Fruit fly (Drosophila melanogaster) whole organism, pupa: ENCODE results near the gene Nin.

Source experiments
- CG10348 ChIP-seq: fragments of 200-800 bp; sonication (Bioruptor generic); IDR thresholded peaks from 2 replicates; pipeline ENCODE4 v1.3.6; 2022; ENCODE audit warnings: missing biosample characterization, missing genetic modification characterization
- CG12605 ChIP-seq: fragments of 200-800 bp; sonication (Bioruptor generic); IDR thresholded peaks from 2 replicates; pipeline ENCODE4 v1.3.6; 2022; ENCODE audit warnings: missing biosample characterization, missing genetic modification characterization
- CG13204 ChIP-seq: fragments of 200-800 bp; sonication (Bioruptor generic); optimal IDR thresholded peaks from 2 replicates; lab custom pipeline; 2018; ENCODE audit warnings: missing biosample characterization, mild to moderate bottlenecking, missing genetic modification characterization, moderate library complexity
- CG14655 ChIP-seq: fragments of 200-800 bp; sonication (Bioruptor generic); optimal IDR thresholded peaks from 3 replicates; lab custom pipeline; 2017; ENCODE audit warnings: mild to moderate bottlenecking, missing biosample characterization, missing genetic modification reagents, missing genetic modification characterization
- CG15710 ChIP-seq: fragments of 200-800 bp; sonication (Bioruptor generic); optimal IDR thresholded peaks from 2 replicates; lab custom pipeline; 2018; ENCODE audit warnings: missing biosample characterization, mild to moderate bottlenecking, missing genetic modification characterization, moderate library complexity
- CG17806 ChIP-seq: fragments of 200-800 bp; sonication (Bioruptor generic); optimal IDR thresholded peaks from 2 replicates; lab custom pipeline; 2018; ENCODE audit warnings: missing biosample characterization, mild to moderate bottlenecking, missing genetic modification characterization, moderate library complexity
- CG32121 ChIP-seq: fragments of 200-800 bp; sonication (Bioruptor generic); IDR thresholded peaks from 2 replicates; pipeline ENCODE4 v1.3.6; 2022; ENCODE audit warnings: missing biosample characterization, missing genetic modification characterization
- CG34367 ChIP-seq: fragments of 200-800 bp; sonication (Bioruptor generic); optimal IDR thresholded peaks from 2 replicates; lab custom pipeline; 2018; ENCODE audit warnings: missing biosample characterization, mild to moderate bottlenecking, missing genetic modification characterization
- CG4496 ChIP-seq: fragments of 200-800 bp; sonication (Bioruptor generic); IDR thresholded peaks from 3 replicates; pipeline ENCODE4 v1.3.6; 2022; ENCODE audit warnings: missing biosample characterization, missing genetic modification characterization
- CG8159 ChIP-seq: fragments of 200-800 bp; sonication (Bioruptor generic); optimal IDR thresholded peaks from 3 replicates; lab custom pipeline; 2018; ENCODE audit warnings: missing biosample characterization, mild to moderate bottlenecking, missing genetic modification characterization, moderate library complexity
- CG8301 ChIP-seq: fragments of 200-800 bp; sonication (Bioruptor generic); optimal IDR thresholded peaks from 2 replicates; lab custom pipeline; 2018; ENCODE audit warnings: missing biosample characterization, mild to moderate bottlenecking, missing genetic modification characterization
- CG9948 ChIP-seq: fragments of 200-800 bp; sonication (Bioruptor generic); optimal IDR thresholded peaks from 2 replicates; lab custom pipeline; 2018; ENCODE audit warnings: missing biosample characterization, mild to moderate bottlenecking, missing genetic modification characterization, moderate library complexity
- D1 ChIP-seq: fragments of 200-800 bp; sonication (Bioruptor generic); optimal IDR thresholded peaks from 2 replicates; lab custom pipeline; 2018; ENCODE audit warnings: missing biosample characterization, mild to moderate bottlenecking, missing genetic modification characterization, moderate library complexity
- EcR ChIP-seq: fragments of 200-800 bp; sonication (Bioruptor generic); optimal IDR thresholded peaks from 3 replicates; lab custom pipeline; 2019; ENCODE audit warnings: missing biosample characterization, missing genetic modification characterization, mild to moderate bottlenecking, moderate library complexity, missing genetic modification reagents
- Ets98B ChIP-seq: fragments of 200-800 bp; sonication (Bioruptor generic); IDR thresholded peaks from 2 replicates; pipeline ENCODE4 v1.3.6; 2022; ENCODE audit warnings: missing biosample characterization, missing genetic modification characterization
- Pif1A ChIP-seq: fragments of 200-800 bp; sonication (Bioruptor generic); optimal IDR thresholded peaks from 3 replicates; lab custom pipeline; 2016; ENCODE audit warnings: missing biosample characterization, missing genetic modification characterization
- Pif1B ChIP-seq: fragments of 200-800 bp; sonication (Bioruptor generic); optimal IDR thresholded peaks from 3 replicates; lab custom pipeline; 2016; ENCODE audit warnings: missing biosample characterization, missing genetic modification characterization
- Snoo ChIP-seq: fragments of 200-800 bp; sonication (Bioruptor generic); optimal IDR thresholded peaks from 3 replicates; lab custom pipeline; 2017; ENCODE audit warnings: missing biosample characterization, mild to moderate bottlenecking, missing genetic modification characterization, inconsistent platforms
- fd96Ca ChIP-seq: fragments of 200-800 bp; sonication (Bioruptor generic); IDR thresholded peaks from 3 replicates; pipeline ENCODE4 v1.3.6; 2022; ENCODE audit warnings: missing biosample characterization, missing genetic modification characterization
- gl ChIP-seq: fragments of 200-800 bp; sonication (Bioruptor generic); optimal IDR thresholded peaks from 2 replicates; lab custom pipeline; 2018; ENCODE audit warnings: missing biosample characterization, mild to moderate bottlenecking, missing genetic modification characterization
- rn ChIP-seq: fragments of 200-800 bp; sonication (Bioruptor generic); IDR thresholded peaks from 2 replicates; pipeline ENCODE4 v1.3.6; 2022; ENCODE audit warnings: missing biosample characterization, missing genetic modification characterization

Gene Nin

dm6 chr2L:5229239-5229638 lies 49.1 kb downstream of the Nin start:
- no peak for TF ChIP-seq Pif1A (GFP tag; lab: Kevin White, UChicago)
- TF ChIP-seq gl (tag; lab: Kevin White, UChicago): no peak
- no peak for TF ChIP-seq CG13204 (GFP tag; lab: Kevin White, UChicago)
- no peak for TF ChIP-seq rn (GFP tag; lab: Robert Waterston, UW)
- TF ChIP-seq CG12605: no peak
- no peak for TF ChIP-seq CG9948 (tag; lab: Kevin White, UChicago)
- no peak for TF ChIP-seq CG4496 (GFP tag; lab: Robert Waterston, UW)

- TF ChIP-seq CG4496 (GFP tag; lab: Robert Waterston, UW) (no peak), Ets98B (GFP tag; lab: Robert Waterston, UW) (peak; percentile 13; the same call in 1 of the 2 replicates), CG12605 (peak; percentile 34; the same call in 1 of the 2 replicates), fd96Ca (peak; percentile 21; the same call in 1 of the 3 replicates)
These were observed 49.7 kb downstream of the Nin start for dm6 chr2L:5228581-5229077.

- no peak for TF ChIP-seq Pif1B (GFP tag; lab: Kevin White, UChicago)
- no peak for TF ChIP-seq CG15710 (tag; lab: Kevin White, UChicago)
- TF ChIP-seq CG10348 (GFP tag; lab: Robert Waterston, UW): no peak
- TF ChIP-seq CG8301 (tag; lab: Kevin White, UChicago): no peak
- TF ChIP-seq CG14655: no peak
- TF ChIP-seq fd96Ca: no peak
- TF ChIP-seq EcR: no peak
- TF ChIP-seq, all 21 proteins: peak for 0
These were observed 51.3 kb downstream of the Nin start for dm6 chr2L:5226891-5227554.

- TF ChIP-seq gl (tag; lab: Kevin White, UChicago) (no peak), Pif1A (GFP tag; lab: Kevin White, UChicago) (peak; percentile 63), CG8159 (tag; lab: Kevin White, UChicago) (no peak), EcR (no peak), CG8301 (tag; lab: Kevin White, UChicago) (peak; percentile 29), fd96Ca (peak; percentile 80; the same call in 2 of the 3 replicates), CG12605 (peak; percentile 61), CG14655 (peak; percentile 38), Pif1B (GFP tag; lab: Kevin White, UChicago) (peak; percentile 39), CG15710 (tag; lab: Kevin White, UChicago) (no peak), CG4496 (GFP tag; lab: Robert Waterston, UW) (peak; percentile 72), D1 (tag; lab: Kevin White, UChicago) (no peak), CG34367 (tag; lab: Kevin White, UChicago) (no peak), rn (GFP tag; lab: Robert Waterston, UW) (peak; percentile 30; the same call in 1 of the 2 replicates), CG9948 (tag; lab: Kevin White, UChicago) (peak; percentile 0), CG32121 (GFP tag; lab: Robert Waterston, UW) (peak; percentile 81), Ets98B (GFP tag; lab: Robert Waterston, UW) (peak; percentile 76), CG17806 (no peak), CG13204 (GFP tag; lab: Kevin White, UChicago) (no peak), CG10348 (GFP tag; lab: Robert Waterston, UW) (no peak), Snoo (tag; lab: Kevin White, UChicago) (no peak)
- TF ChIP-seq, all 21 proteins: peak for 11
These were observed 52.7 kb downstream of the Nin start for dm6 chr2L:5225547-5226213.

- TF ChIP-seq Pif1B (GFP tag; lab: Kevin White, UChicago) (no peak), CG4496 (GFP tag; lab: Robert Waterston, UW) (peak; percentile 41; the same call in 2 of the 3 replicates), Pif1A (GFP tag; lab: Kevin White, UChicago) (no peak)
- TF ChIP-seq, all 21 proteins: peak for 1
These were observed 53.5 kb downstream of the Nin start for dm6 chr2L:5224724-5225319.

- TF ChIP-seq Snoo (tag; lab: Kevin White, UChicago) (no peak), EcR (no peak), CG34367 (tag; lab: Kevin White, UChicago) (no peak), CG4496 (GFP tag; lab: Robert Waterston, UW) (no peak), Ets98B (GFP tag; lab: Robert Waterston, UW) (no peak), CG17806 (no peak), D1 (tag; lab: Kevin White, UChicago) (no peak), CG8301 (tag; lab: Kevin White, UChicago) (no peak), CG13204 (GFP tag; lab: Kevin White, UChicago) (no peak), Pif1A (GFP tag; lab: Kevin White, UChicago) (no peak), CG15710 (tag; lab: Kevin White, UChicago) (no peak)
These were observed 55.0 kb downstream of the Nin start for dm6 chr2L:5223317-5223716.
